Worm (Caenorhabditis elegans) whole organism, L2 larva: ENCODE results near the gene fezf-1.
"Not testable (repeated sequence)": the region's sequence is repeated elsewhere in the genome, so short reads cannot be mapped to it uniquely, and the experiment has no call there.

ENCODE experiments used
- C34F6.9 ChIP-seq: fragments of 150-350 bp; optimal IDR thresholded peaks from 2 replicates; lab custom pipeline; 2014; ENCODE audit warnings: missing biosample characterization, missing genetic modification characterization
- F13H6.1 ChIP-seq: sonication (generic microtip); optimal IDR thresholded peaks from 2 replicates; lab custom pipeline; 2016; ENCODE audit warnings: missing genetic modification characterization, missing compliant biosample characterization
- R02D3.7 ChIP-seq: fragments of 150-350 bp; optimal IDR thresholded peaks from 2 replicates; lab custom pipeline; 2014; ENCODE audit warnings: missing biosample characterization, missing genetic modification characterization
- Y55F3AM.14 ChIP-seq: fragments of 200-800 bp; sonication (Bioruptor generic); optimal IDR thresholded peaks from 2 replicates; lab custom pipeline; 2018; ENCODE audit warnings: mild to moderate bottlenecking, missing genetic modification characterization, missing compliant biosample characterization
- alr-1 ChIP-seq: fragments of 150-350 bp; optimal IDR thresholded peaks from 2 replicates; lab custom pipeline; 2014; ENCODE audit warnings: missing biosample characterization, missing genetic modification characterization
- aly-2 ChIP-seq: fragments of 150-350 bp; optimal IDR thresholded peaks from 2 replicates; lab custom pipeline; 2014; ENCODE audit warnings: missing biosample characterization, missing genetic modification characterization
- blmp-1 ChIP-seq: sonication (generic microtip); optimal IDR thresholded peaks from 2 replicates; lab custom pipeline; 2017; ENCODE audit warnings: missing genetic modification characterization, mild to moderate bottlenecking, missing compliant biosample characterization, antibody characterized with exemption, moderate library complexity; ENCODE audit not compliant: insufficient read depth
- ceh-16 ChIP-seq: fragments of 150-350 bp; optimal IDR thresholded peaks from 2 replicates; lab custom pipeline; 2014; ENCODE audit warnings: missing biosample characterization, missing genetic modification characterization
- ceh-82 ChIP-seq: fragments of 150-350 bp; optimal IDR thresholded peaks from 2 replicates; lab custom pipeline; 2014; ENCODE audit warnings: missing biosample characterization, missing genetic modification characterization
- crh-2 ChIP-seq: sonication (generic microtip); optimal IDR thresholded peaks from 2 replicates; lab custom pipeline; 2017; ENCODE audit warnings: missing biosample characterization, missing genetic modification characterization
- dmd-4 ChIP-seq: sonication (generic microtip); optimal IDR thresholded peaks from 2 replicates; lab custom pipeline; 2017; ENCODE audit warnings: missing biosample characterization, missing genetic modification characterization
- elt-3 ChIP-seq: sonication (generic microtip); optimal IDR thresholded peaks from 2 replicates; lab custom pipeline; 2017; ENCODE audit warnings: missing biosample characterization, missing genetic modification characterization
- fos-1 ChIP-seq: fragments of 150-350 bp; optimal IDR thresholded peaks from 2 replicates; lab custom pipeline; 2014; ENCODE audit warnings: missing biosample characterization, missing genetic modification characterization
- gmeb-1 ChIP-seq: fragments of 150-350 bp; optimal IDR thresholded peaks from 2 replicates; lab custom pipeline; 2014; ENCODE audit warnings: missing biosample characterization, missing genetic modification characterization
- lin-11 ChIP-seq: fragments of 150-350 bp; sonication (generic microtip); optimal IDR thresholded peaks from 2 replicates; lab custom pipeline; 2014; ENCODE audit warnings: missing biosample characterization, missing genetic modification characterization, inconsistent platforms, mixed read lengths
- lin-13 ChIP-seq: fragments of 150-350 bp; optimal IDR thresholded peaks from 2 replicates; lab custom pipeline; 2014; ENCODE audit warnings: missing biosample characterization, missing genetic modification reagents, missing genetic modification characterization
- lsy-2 ChIP-seq, 2 experiments: fragments of 150-350 bp in 1 of 2; sonication (generic microtip) in 1 of 2; optimal IDR thresholded peaks; 2 replicates each; lab custom pipeline; 2014 to 2017; ENCODE audit warnings: missing biosample characterization in 2 of 2, missing genetic modification characterization in 2 of 2
- mab-5 ChIP-seq: fragments of 150-350 bp; optimal IDR thresholded peaks from 2 replicates; lab custom pipeline; 2014; ENCODE audit warnings: missing biosample characterization, missing genetic modification characterization
- nhr-10 ChIP-seq: sonication (generic microtip); optimal IDR thresholded peaks from 2 replicates; lab custom pipeline; 2017; ENCODE audit warnings: missing biosample characterization, missing genetic modification characterization
- nhr-11 ChIP-seq: fragments of 150-350 bp; optimal IDR thresholded peaks from 2 replicates; lab custom pipeline; 2014; ENCODE audit warnings: missing biosample characterization, missing genetic modification characterization
- nhr-12 ChIP-seq: fragments of 150-350 bp; optimal IDR thresholded peaks from 2 replicates; lab custom pipeline; 2014; ENCODE audit warnings: missing biosample characterization, missing genetic modification characterization
- nhr-129 ChIP-seq: fragments of 150-350 bp; optimal IDR thresholded peaks from 2 replicates; lab custom pipeline; 2014; ENCODE audit warnings: missing biosample characterization, missing genetic modification characterization
- nhr-237 ChIP-seq: fragments of 150-350 bp; optimal IDR thresholded peaks from 2 replicates; lab custom pipeline; 2014; ENCODE audit warnings: missing biosample characterization, missing genetic modification characterization
- nhr-25 ChIP-seq: fragments of 150-350 bp; sonication (generic microtip); optimal IDR thresholded peaks from 3 replicates; lab custom pipeline; 2014; ENCODE audit warnings: missing biosample characterization, missing genetic modification characterization
- nhr-6 ChIP-seq: fragments of 150-350 bp; optimal IDR thresholded peaks from 2 replicates; lab custom pipeline; 2014; ENCODE audit warnings: missing biosample characterization, missing genetic modification characterization
- nhr-77 ChIP-seq: fragments of 150-350 bp; optimal IDR thresholded peaks from 2 replicates; lab custom pipeline; 2014; ENCODE audit warnings: missing biosample characterization, missing genetic modification characterization
- peb-1 ChIP-seq: fragments of 150-350 bp; optimal IDR thresholded peaks from 2 replicates; lab custom pipeline; 2014; ENCODE audit warnings: missing biosample characterization, missing genetic modification characterization
- snpc-4 ChIP-seq: fragments of 150-350 bp; optimal IDR thresholded peaks from 2 replicates; lab custom pipeline; 2014; ENCODE audit warnings: missing biosample characterization, missing genetic modification characterization
- unc-55 ChIP-seq: fragments of 150-350 bp; sonication (generic microtip); optimal IDR thresholded peaks from 3 replicates; lab custom pipeline; 2014; ENCODE audit warnings: missing biosample characterization, missing genetic modification reagents, missing genetic modification characterization
- unc-62 ChIP-seq: fragments of 150-350 bp; optimal IDR thresholded peaks from 2 replicates; lab custom pipeline; 2014; ENCODE audit warnings: missing biosample characterization, missing genetic modification reagents, missing genetic modification characterization
- zag-1 ChIP-seq: fragments of 150-350 bp; optimal IDR thresholded peaks from 2 replicates; lab custom pipeline; 2014; ENCODE audit warnings: missing biosample characterization, missing genetic modification characterization
- ztf-1 ChIP-seq: fragments of 200-800 bp; sonication (Bioruptor generic); conservative IDR thresholded peaks from 2 replicates; pipeline ENCODE4 v1.3.6; 2022; ENCODE audit warnings: missing genetic modification characterization, missing compliant biosample characterization
- ztf-11 ChIP-seq: sonication (generic microtip); optimal IDR thresholded peaks from 2 replicates; lab custom pipeline; 2017; ENCODE audit warnings: missing biosample characterization, missing genetic modification characterization
- ztf-4 ChIP-seq: fragments of 150-350 bp; optimal IDR thresholded peaks from 2 replicates; lab custom pipeline; 2014; ENCODE audit warnings: missing biosample characterization, missing genetic modification characterization

fezf-1 gene

ce11 chrIV:13450740-13451139 lies 15.2 kb upstream of the fezf-1 start:
- TF ChIP-seq gmeb-1 (tag; lab: Kevin White, UChicago), result no peak
- no peak for TF ChIP-seq lin-11
- TF ChIP-seq ztf-1 (GFP tag; lab: Robert Waterston, UW), result no peak
- no peak for TF ChIP-seq mab-5 (tag; lab: Kevin White, UChicago)
- no peak for TF ChIP-seq F13H6.1 (tag; lab: Kevin White, UChicago)
- TF ChIP-seq Y55F3AM.14 (GFP tag; lab: Kevin White, UChicago), result no peak
- no peak for TF ChIP-seq R02D3.7 (tag; lab: Kevin White, UChicago)
- no peak for TF ChIP-seq ceh-82 (tag; lab: Kevin White, UChicago)
- no peak for TF ChIP-seq nhr-77 (tag; lab: Kevin White, UChicago)
- no peak for TF ChIP-seq aly-2
- TF ChIP-seq ceh-16 (tag; lab: Kevin White, UChicago), result no peak

ce11 chrIV:13453509-13453908 lies 12.4 kb upstream of the fezf-1 start:
- TF ChIP-seq nhr-25 (no peak), peb-1 (tag; lab: Kevin White, UChicago) (no peak), C34F6.9 (tag; lab: Kevin White, UChicago) (peak; percentile 4), unc-55 (peak; percentile 22), lin-13 (no peak), fos-1 (no peak), nhr-129 (tag; lab: Kevin White, UChicago) (peak; percentile 40), lsy-2 (tag; optimal IDR thresholded peaks at IDR 0.05; lab: Kevin White, UChicago) (peak in 1 of 2 experiments; percentile 49)

- TF ChIP-seq elt-3 (tag; lab: Kevin White, UChicago), result no peak
- no peak for TF ChIP-seq ceh-82 (tag; lab: Kevin White, UChicago)
- TF ChIP-seq ztf-1 (GFP tag; lab: Robert Waterston, UW), result no peak
- TF ChIP-seq R02D3.7 (tag; lab: Kevin White, UChicago), result no peak
- no peak for TF ChIP-seq blmp-1 (tag; lab: Kevin White, UChicago)
- TF ChIP-seq zag-1 (tag; lab: Kevin White, UChicago), result no peak
- no peak for TF ChIP-seq lin-13
Measured at ce11 chrIV:13454698-13455097, 11.2 kb upstream of the fezf-1 start, which contains the start of gene uso-1. Gene uso-1 (minus strand): TSS chrIV:13454798.

- TF ChIP-seq crh-2; nhr-237; C34F6.9 (tag; lab: Kevin White, UChicago): not testable (repeated sequence)
Measured at ce11 chrIV:13455200-13455599, 10.7 kb upstream of the fezf-1 start, which contains the start of gene Y38H8A.7. Gene Y38H8A.7 (plus strand): TSS chrIV:13455500.

- TF ChIP-seq fos-1, result no peak
- no peak for TF ChIP-seq snpc-4 (tag; lab: Kevin White, UChicago)
- TF ChIP-seq ceh-16 (tag; lab: Kevin White, UChicago), result no peak
- TF ChIP-seq nhr-10, result no peak
- TF ChIP-seq C34F6.9 (tag; lab: Kevin White, UChicago), result no peak
- TF ChIP-seq crh-2, result no peak
- no peak for TF ChIP-seq dmd-4
- no peak for TF ChIP-seq lin-11
- TF ChIP-seq zag-1 (tag; lab: Kevin White, UChicago), result no peak
- TF ChIP-seq lin-13, result no peak
- no peak for TF ChIP-seq unc-55
- TF ChIP-seq blmp-1 (tag; lab: Kevin White, UChicago), result no peak
- TF ChIP-seq mab-5 (tag; lab: Kevin White, UChicago), result no peak
- no peak for TF ChIP-seq nhr-11 (tag; lab: Kevin White, UChicago)
- TF ChIP-seq R02D3.7 (tag; lab: Kevin White, UChicago), result no peak
- TF ChIP-seq ztf-4 (tag; lab: Kevin White, UChicago), result no peak
- TF ChIP-seq nhr-77 (tag; lab: Kevin White, UChicago), result no peak
- no peak for TF ChIP-seq F13H6.1 (tag; lab: Kevin White, UChicago)
- no peak for TF ChIP-seq ztf-11 (tag; lab: Kevin White, UChicago)
- TF ChIP-seq nhr-6 (tag; lab: Kevin White, UChicago), result no peak
Measured at ce11 chrIV:13456893-13457292, 9.0 kb upstream of the fezf-1 start.

ce11 chrIV:13458237-13458636 lies 7.7 kb upstream of the fezf-1 start:
- TF ChIP-seq unc-62 (GFP tag; lab: Kevin White, UChicago) (no peak), elt-3 (tag; lab: Kevin White, UChicago) (no peak), C34F6.9 (tag; lab: Kevin White, UChicago) (no peak), blmp-1 (tag; lab: Kevin White, UChicago) (no peak), nhr-12 (tag; lab: Kevin White, UChicago) (no peak), nhr-11 (tag; lab: Kevin White, UChicago) (no peak), nhr-237 (no peak), gmeb-1 (tag; lab: Kevin White, UChicago) (no peak), alr-1 (tag; lab: Kevin White, UChicago) (no peak), Y55F3AM.14 (GFP tag; lab: Kevin White, UChicago) (no peak)
